Worm (Caenorhabditis elegans): Measurements from ENCODE around the gene comt-2.

The comt-2 gene

DNA sequence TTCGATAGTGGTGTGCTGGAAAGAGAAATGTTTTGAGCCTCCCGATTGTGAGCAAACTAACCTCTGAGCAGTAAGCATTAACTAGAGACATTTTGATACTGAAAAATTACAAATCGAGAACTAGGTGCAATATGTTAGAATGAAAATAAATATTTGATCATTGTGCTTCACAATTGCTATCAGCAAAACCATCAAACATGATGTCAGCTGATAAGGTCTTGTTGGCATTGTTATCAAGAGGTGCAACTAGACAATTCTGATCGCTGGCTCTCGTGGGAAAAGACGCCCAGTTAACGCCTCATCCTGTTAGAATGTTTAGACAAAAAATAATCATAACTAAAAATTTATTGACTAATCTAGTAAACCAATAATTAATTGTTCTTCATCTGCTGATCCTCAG lies at the start of gene comt-2:
TSS of gene comt-2 (minus strand) at position 131 of the 400 bp plus-strand sequence.
- TF ChIP-seq unc-39 (tag; optimal IDR thresholded peaks at IDR 0.05) = no peak
- TF ChIP-seq drap-1 (GFP tag; optimal IDR thresholded peaks at IDR 0.05) = no peak

DNA sequence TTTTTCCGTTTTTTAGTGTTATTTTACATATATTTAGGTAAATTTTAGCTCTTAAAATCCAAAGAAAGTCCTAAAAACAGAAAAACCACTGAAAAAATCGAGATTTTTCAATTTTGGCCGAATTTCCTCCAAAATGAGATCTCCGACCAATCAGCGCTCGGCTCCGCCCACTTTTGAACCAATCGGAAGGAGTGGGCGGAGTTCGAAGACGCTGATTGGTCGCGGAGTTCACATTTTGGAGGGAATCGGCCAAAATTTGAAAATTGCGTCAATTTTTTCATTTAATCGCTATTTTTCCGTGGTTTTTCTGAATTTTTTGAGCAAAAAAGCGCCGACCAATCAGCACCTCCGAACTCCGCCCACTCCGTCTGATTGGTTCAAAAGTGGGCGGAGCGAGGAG lies 46.4 kb upstream of the comt-2 start:
- no peak for TF ChIP-seq nhr-12 (tag; optimal IDR thresholded peaks at IDR 0.05)
- TF ChIP-seq ceh-43 (GFP tag; optimal IDR thresholded peaks at IDR 0.05) = no peak
- TF ChIP-seq sem-2 (GFP tag; optimal IDR thresholded peaks at IDR 0.05) = no peak
- TF ChIP-seq ztf-11 (tag; optimal IDR thresholded peaks at IDR 0.05) = no peak
- TF ChIP-seq lin-32 (GFP tag; optimal IDR thresholded peaks at IDR 0.05) = no peak
- TF ChIP-seq lin-13 (tag; optimal IDR thresholded peaks at IDR 0.05) = no peak
- TF ChIP-seq nhr-2 (tag; optimal IDR thresholded peaks at IDR 0.05) = no peak
- TF ChIP-seq ces-1 (GFP tag; optimal IDR thresholded peaks at IDR 0.05) = no peak
- no peak for TF ChIP-seq nhr-237 (tag; optimal IDR thresholded peaks at IDR 0.05)
- no peak for TF ChIP-seq mep-1 (tag; optimal IDR thresholded peaks at IDR 0.05)
- TF ChIP-seq zip-8 (tag; optimal IDR thresholded peaks at IDR 0.05) = no peak
- no peak for TF ChIP-seq nhr-76 (tag; optimal IDR thresholded peaks at IDR 0.05)

DNA sequence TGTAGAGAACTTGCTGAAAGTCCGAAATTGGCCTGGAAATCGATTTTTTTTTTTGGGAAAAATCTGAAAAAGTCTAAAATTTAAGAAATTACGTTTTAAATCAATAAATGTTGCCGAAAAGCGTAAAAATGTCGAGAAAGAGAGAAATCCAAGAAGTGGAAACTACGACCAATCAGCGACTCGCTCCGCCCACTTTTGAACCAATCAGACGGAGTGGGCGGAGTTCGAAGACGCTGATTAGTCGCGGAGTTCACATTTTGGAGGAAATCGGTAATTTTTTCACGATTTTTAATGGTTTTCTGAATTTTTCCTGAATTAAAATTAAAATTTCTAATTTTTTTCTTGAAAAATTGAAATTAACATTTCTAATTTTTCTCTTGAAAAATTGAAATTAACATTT lies 45.4 kb upstream of the comt-2 start:
- TF ChIP-seq nhr-237 (tag; optimal IDR thresholded peaks at IDR 0.05) (no peak), lin-32 (GFP tag; optimal IDR thresholded peaks at IDR 0.05) (no peak), blmp-1 (tag; optimal IDR thresholded peaks at IDR 0.05) (no peak), unc-62 (GFP tag; optimal IDR thresholded peaks at IDR 0.05) (no peak), unc-39 (tag; optimal IDR thresholded peaks at IDR 0.05) (no peak), mab-5 (tag; optimal IDR thresholded peaks at IDR 0.05) (no peak), elt-3 (tag; optimal IDR thresholded peaks at IDR 0.05) (no peak), pha-4 (tag; optimal IDR thresholded peaks at IDR 0.05) (no peak), ceh-83 (GFP tag; optimal IDR thresholded peaks at IDR 0.05) (no peak), drap-1 (GFP tag; optimal IDR thresholded peaks at IDR 0.05) (no peak), hlh-1 (tag; optimal IDR thresholded peaks at IDR 0.05) (no peak), ztf-11 (tag; optimal IDR thresholded peaks at IDR 0.05) (no peak), ces-1 (GFP tag; optimal IDR thresholded peaks at IDR 0.05) (no peak), mep-1 (tag; optimal IDR thresholded peaks at IDR 0.05) (no peak), tbx-8 (GFP tag; optimal IDR thresholded peaks at IDR 0.05) (no peak), nhr-28 (tag; optimal IDR thresholded peaks at IDR 0.05) (no peak), ceh-43 (GFP tag; optimal IDR thresholded peaks at IDR 0.05) (no peak)

DNA sequence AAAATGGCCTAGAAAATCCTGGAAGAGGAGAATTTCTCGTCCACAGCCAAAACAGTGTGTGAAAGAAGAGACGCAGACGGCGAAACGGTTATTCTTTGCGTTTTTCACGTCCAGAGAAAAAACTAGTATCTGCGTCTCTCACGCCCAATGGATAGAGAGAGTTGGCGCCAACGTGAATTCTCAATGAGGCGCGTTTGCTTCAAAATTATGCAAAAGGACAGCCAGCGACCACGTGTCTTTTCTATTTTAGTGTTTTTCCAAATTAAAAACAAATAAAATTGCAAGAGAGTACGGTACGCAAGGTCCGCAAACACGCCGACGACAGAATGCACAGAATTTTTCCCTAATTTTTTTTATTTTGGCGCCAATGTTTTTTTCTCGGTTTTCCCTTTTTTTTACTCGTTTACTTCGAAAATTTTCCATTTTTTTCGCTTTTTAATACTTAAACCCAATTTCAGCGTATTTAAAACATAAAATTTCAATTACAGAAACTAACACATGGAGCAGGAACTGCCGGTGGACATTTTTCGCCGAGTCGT lies 43.7 kb upstream of the comt-2 start, which contains the start of gene Y32B12B.2:
TSS of gene Y32B12B.2 (plus strand) at position 489 of the 539 bp plus-strand sequence.
- TF ChIP-seq sptf-1 (tag; optimal IDR thresholded peaks at IDR 0.05) = peak; percentile 11
- no peak for TF ChIP-seq mab-5 (tag; optimal IDR thresholded peaks at IDR 0.05)
- TF ChIP-seq lsy-2 (tag; optimal IDR thresholded peaks at IDR 0.05) = peak; percentile 94

DNA sequence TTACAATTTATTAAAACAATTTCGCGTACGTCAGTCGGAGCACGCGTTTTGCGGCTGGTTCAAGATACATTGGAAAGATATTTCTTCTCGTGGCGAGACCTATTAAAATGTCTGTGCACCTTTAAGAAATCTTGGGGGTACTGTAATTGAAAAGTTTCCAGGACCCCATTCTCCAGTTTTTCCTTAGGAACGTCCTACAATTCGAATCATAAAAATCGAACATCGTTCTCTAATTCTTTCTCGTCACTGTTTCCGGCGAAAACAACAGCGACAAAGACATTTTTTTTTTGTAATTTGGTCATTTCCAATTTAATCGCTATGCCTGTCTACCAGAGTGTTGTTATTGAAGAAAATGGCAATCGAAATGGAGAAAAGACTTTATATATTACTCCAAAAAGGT lies 42.4 kb upstream of the comt-2 start, which contains the start of gene Y32B12B.1:
TSS of gene Y32B12B.1 (plus strand) at position 301 of the 400 bp plus-strand sequence.
- TF ChIP-seq ceh-39 (tag; optimal IDR thresholded peaks at IDR 0.05) = no peak
- no peak for TF ChIP-seq elt-1 (tag; optimal IDR thresholded peaks at IDR 0.05; ENCODE audit: borderline replicate concordance, insufficient read depth)
- no peak for TF ChIP-seq ceh-43 (GFP tag; optimal IDR thresholded peaks at IDR 0.05)
- TF ChIP-seq ztf-11 (tag; optimal IDR thresholded peaks at IDR 0.05) = no peak
- no peak for TF ChIP-seq nhr-28 (tag; optimal IDR thresholded peaks at IDR 0.05)
- TF ChIP-seq unc-39 (tag; optimal IDR thresholded peaks at IDR 0.05) = no peak
- no peak for TF ChIP-seq cnd-1 (tag; optimal IDR thresholded peaks at IDR 0.05)

DNA sequence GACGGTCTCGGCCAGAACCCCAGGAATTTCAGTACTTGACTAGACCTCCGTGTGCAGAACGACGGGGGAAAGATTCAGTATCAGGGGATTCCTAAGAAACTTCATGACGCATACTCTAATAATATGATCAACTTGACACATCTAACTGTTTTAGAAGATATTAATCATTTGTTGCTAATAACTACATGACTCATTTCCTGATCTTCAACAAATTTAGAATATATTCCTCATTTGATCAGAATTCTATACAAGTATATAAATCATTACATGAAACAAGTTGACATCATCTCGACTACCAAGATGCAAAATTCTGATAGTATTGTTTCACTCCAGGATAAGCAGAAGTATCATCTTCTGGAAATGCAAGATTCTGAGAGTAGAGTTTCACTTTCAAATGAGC lies 40.9 kb upstream of the comt-2 start, which contains the start of gene Y32B12B.8:
TSS of gene Y32B12B.8 (plus strand) at position 301 of the 400 bp plus-strand sequence.
- no peak for TF ChIP-seq nhr-2 (tag; optimal IDR thresholded peaks at IDR 0.05)
- no peak for TF ChIP-seq ceh-43 (GFP tag; optimal IDR thresholded peaks at IDR 0.05)
- TF ChIP-seq nhr-76 (tag; optimal IDR thresholded peaks at IDR 0.05) = no peak
- no peak for TF ChIP-seq M03D4.4 (tag; optimal IDR thresholded peaks at IDR 0.05)
- TF ChIP-seq lsy-2 (tag; optimal IDR thresholded peaks at IDR 0.05) = no peak
- no peak for TF ChIP-seq nhr-237 (tag; optimal IDR thresholded peaks at IDR 0.05)
- no peak for TF ChIP-seq ham-2 (GFP tag; optimal IDR thresholded peaks at IDR 0.05)
- no peak for TF ChIP-seq nhr-12 (tag; optimal IDR thresholded peaks at IDR 0.05)
- no peak for TF ChIP-seq cnd-1 (tag; optimal IDR thresholded peaks at IDR 0.05)
- TF ChIP-seq unc-120 (tag; optimal IDR thresholded peaks at IDR 0.05; ENCODE audit: poor library complexity, severe bottlenecking) = no peak
- no peak for TF ChIP-seq blmp-1 (tag; optimal IDR thresholded peaks at IDR 0.05)
- no peak for TF ChIP-seq snpc-4 (tag; optimal IDR thresholded peaks at IDR 0.05)
- TF ChIP-seq unc-62 (GFP tag; optimal IDR thresholded peaks at IDR 0.05) = no peak
- no peak for TF ChIP-seq ceh-39 (tag; optimal IDR thresholded peaks at IDR 0.05)
- TF ChIP-seq nhr-28 (tag; optimal IDR thresholded peaks at IDR 0.05) = no peak
- no peak for TF ChIP-seq ztf-11 (tag; optimal IDR thresholded peaks at IDR 0.05)
- TF ChIP-seq lin-32 (GFP tag; optimal IDR thresholded peaks at IDR 0.05) = no peak

All from whole organism, mixed stage, embryonic.